Fruit fly (Drosophila melanogaster) whole organism, adult: ENCODE measurements around the gene CG31301.

Source experiments
- CG12768 ChIP-seq: fragments of 200-800 bp; sonication (Bioruptor generic); optimal IDR thresholded peaks from 2 replicates; lab custom pipeline; 2017; ENCODE audit warnings: missing biosample characterization, missing genetic modification characterization, mild to moderate bottlenecking, moderate library complexity, missing genetic modification reagents
- CG14711 ChIP-seq: fragments of 200-800 bp; sonication (Bioruptor generic); optimal IDR thresholded peaks from 2 replicates; lab custom pipeline; 2018; ENCODE audit warnings: missing biosample characterization, mild to moderate bottlenecking, missing genetic modification characterization, moderate library complexity
- CG1620 ChIP-seq: fragments of 200-800 bp; sonication (Bioruptor generic); optimal IDR thresholded peaks from 2 replicates; lab custom pipeline; 2016; ENCODE audit warnings: missing biosample characterization, missing genetic modification characterization
- CG33017 ChIP-seq: fragments of 200-800 bp; sonication (Bioruptor generic); optimal IDR thresholded peaks from 2 replicates; lab custom pipeline; 2018; ENCODE audit warnings: missing biosample characterization, mild to moderate bottlenecking, missing genetic modification characterization, moderate library complexity
- CG5204 ChIP-seq: fragments of 200-800 bp; sonication (Bioruptor generic); optimal IDR thresholded peaks from 2 replicates; lab custom pipeline; 2016; ENCODE audit warnings: missing biosample characterization, missing genetic modification characterization
- CG7101 ChIP-seq: fragments of 200-800 bp; sonication (Bioruptor generic); optimal IDR thresholded peaks from 2 replicates; lab custom pipeline; 2018; ENCODE audit warnings: missing biosample characterization, mild to moderate bottlenecking, missing genetic modification characterization, moderate library complexity
- Clk ChIP-seq: fragments of 200-800 bp; sonication (Bioruptor generic); optimal IDR thresholded peaks from 2 replicates; lab custom pipeline; 2017; ENCODE audit warnings: missing biosample characterization, missing genetic modification characterization
- Crg-1 ChIP-seq: fragments of 200-800 bp; sonication (Bioruptor generic); optimal IDR thresholded peaks from 2 replicates; lab custom pipeline; 2016; ENCODE audit warnings: missing biosample characterization, missing genetic modification characterization
- Mnt ChIP-seq: fragments of 200-800 bp; sonication (Bioruptor generic); optimal IDR thresholded peaks from 2 replicates; lab custom pipeline; 2016; ENCODE audit warnings: missing biosample characterization, mild to moderate bottlenecking, missing genetic modification characterization
- bab1 ChIP-seq: fragments of 200-800 bp; sonication (Bioruptor generic); optimal IDR thresholded peaks from 3 replicates; lab custom pipeline; 2019; ENCODE audit warnings: missing biosample characterization, mild to moderate bottlenecking, missing genetic modification characterization, moderate library complexity
- cic ChIP-seq: fragments of 200-800 bp; sonication (Bioruptor generic); optimal IDR thresholded peaks from 2 replicates; lab custom pipeline; 2017; ENCODE audit warnings: missing biosample characterization, mild to moderate bottlenecking, missing genetic modification characterization, moderate library complexity
- kay ChIP-seq: fragments of 200-800 bp; sonication (Bioruptor generic); peaks from one replicate; lab custom pipeline; 2016; ENCODE audit warnings: missing biosample characterization, missing genetic modification characterization, borderline replicate concordance
- ovo ChIP-seq: fragments of 200-800 bp; sonication (Bioruptor generic); optimal IDR thresholded peaks from 2 replicates; lab custom pipeline; 2016; ENCODE audit warnings: missing biosample characterization, missing genetic modification characterization
- toe ChIP-seq: fragments of 200-800 bp; sonication (Bioruptor generic); optimal IDR thresholded peaks from 2 replicates; lab custom pipeline; 2016; ENCODE audit warnings: missing biosample characterization, missing genetic modification characterization

DNA sequence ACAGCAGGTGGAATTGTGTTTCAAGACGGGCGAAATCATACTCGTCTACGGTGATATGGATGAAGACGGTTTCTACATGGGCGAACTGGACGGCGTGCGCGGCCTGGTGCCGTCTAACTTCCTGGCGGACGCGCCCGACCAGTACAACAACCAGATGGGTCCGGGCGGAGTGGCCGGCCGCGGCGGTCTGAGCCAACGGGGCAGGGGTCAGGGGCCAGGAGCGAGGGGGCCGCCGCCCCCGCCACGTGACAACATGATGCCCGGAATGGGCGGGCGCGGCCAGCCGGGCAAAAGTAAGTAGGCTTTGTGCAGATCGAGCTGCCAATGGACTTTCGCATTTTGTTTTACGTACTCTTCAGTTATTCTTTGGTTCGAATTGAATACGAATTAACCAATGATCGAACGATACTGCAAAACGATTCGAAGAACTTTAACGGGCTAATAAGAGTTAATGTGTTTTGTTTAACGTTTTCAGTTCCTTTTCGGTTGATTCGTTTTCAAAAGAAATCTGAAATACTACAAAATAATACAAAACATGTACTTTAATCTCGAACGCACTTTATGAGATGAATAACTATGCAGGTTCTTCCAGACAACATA, 47.3 kb downstream of the CG31301 start:
- TF ChIP-seq kay (no peak), Mnt (GFP tag; lab: Kevin White, UChicago) (no peak), CG33017 (no peak), Clk (GFP tag; lab: Kevin White, UChicago) (no peak), bab1 (GFP tag; lab: Kevin White, UChicago) (no peak), cic (GFP tag; lab: Kevin White, UChicago) (no peak), CG5204 (no peak), ovo (GFP tag; lab: Kevin White, UChicago) (no peak), CG7101 (no peak), CG12768 (GFP tag; lab: Kevin White, UChicago) (no peak), Crg-1 (GFP tag; lab: Kevin White, UChicago) (no peak), CG14711 (tag; lab: Kevin White, UChicago) (no peak), CG1620 (GFP tag; lab: Kevin White, UChicago) (no peak), toe (GFP tag; lab: Kevin White, UChicago) (no peak)
